Fruit fly (Drosophila melanogaster) whole organism, wandering third instar larva: ENCODE results near the gene Taf3.
A peak's percentile ranks its signal among the peaks of the same experiment; 100 is the strongest.

Experiments used
- Abd-B ChIP-seq: fragments of >200 bp; optimal IDR thresholded peaks from 2 replicates; lab custom pipeline; 2017; ENCODE audit warnings: missing biosample characterization, missing genetic modification characterization
- CG32264 ChIP-seq: fragments of 200-800 bp; sonication (Bioruptor generic); optimal IDR thresholded peaks from 2 replicates; lab custom pipeline; 2016; ENCODE audit warnings: missing biosample characterization, missing genetic modification characterization
- CG9705 ChIP-seq: fragments of 200-800 bp; sonication (Bioruptor generic); optimal IDR thresholded peaks from 2 replicates; lab custom pipeline; 2018; ENCODE audit warnings: missing biosample characterization, mild to moderate bottlenecking, missing genetic modification characterization
- CrebA ChIP-seq: fragments of 200-800 bp; sonication (Bioruptor generic); optimal IDR thresholded peaks from 2 replicates; lab custom pipeline; 2016; ENCODE audit warnings: missing biosample characterization, mild to moderate bottlenecking, missing genetic modification characterization, borderline replicate concordance
- Dfd ChIP-seq: fragments of >200 bp; optimal IDR thresholded peaks from 2 replicates; lab custom pipeline; 2017; ENCODE audit warnings: missing biosample characterization, missing genetic modification characterization
- Dif ChIP-seq: fragments of 200-275, 200-300 bp; sonication (Bioruptor generic); optimal IDR thresholded peaks from 2 replicates; lab custom pipeline; 2018; ENCODE audit warnings: missing biosample characterization, missing genetic modification characterization; ENCODE audit not compliant: partially characterized antibody
- GATAd ChIP-seq: sonication (Bioruptor generic); optimal IDR thresholded peaks from 2 replicates; lab custom pipeline; 2016; ENCODE audit warnings: missing biosample characterization, missing genetic modification characterization
- HLH106 ChIP-seq: fragments of 200-800 bp; optimal IDR thresholded peaks from 3 replicates; lab custom pipeline; 2019; ENCODE audit warnings: missing biosample characterization, mild to moderate bottlenecking, missing genetic modification characterization, moderate library complexity
- Hnf4 ChIP-seq: fragments of 200-800 bp; sonication (Bioruptor generic); optimal IDR thresholded peaks from 2 replicates; lab custom pipeline; 2016; ENCODE audit warnings: missing biosample characterization, mild to moderate bottlenecking, missing genetic modification characterization
- Hr78 ChIP-seq: fragments of >200 bp; optimal IDR thresholded peaks from 2 replicates; lab custom pipeline; 2017; ENCODE audit warnings: missing biosample characterization, missing genetic modification characterization
- Hr83 ChIP-seq: fragments of 200-300 bp; sonication (Bioruptor generic); optimal IDR thresholded peaks from 2 replicates; lab custom pipeline; 2016; ENCODE audit warnings: missing biosample characterization, mild to moderate bottlenecking, missing genetic modification characterization, moderate library complexity; ENCODE audit not compliant: poor library complexity, severe bottlenecking
- Jra ChIP-seq: sonication (Bioruptor generic); optimal IDR thresholded peaks from 2 replicates; lab custom pipeline; 2016; ENCODE audit warnings: missing biosample characterization, missing genetic modification characterization
- Mio ChIP-seq: sonication (Bioruptor generic); optimal IDR thresholded peaks from 2 replicates; lab custom pipeline; 2016; ENCODE audit warnings: missing biosample characterization, missing genetic modification characterization
- Myc ChIP-seq: fragments of >200 bp; optimal IDR thresholded peaks from 2 replicates; lab custom pipeline; 2017
- N ChIP-seq: fragments of >200 bp; optimal IDR thresholded peaks from 2 replicates; lab custom pipeline; 2018; ENCODE audit warnings: missing biosample characterization, missing external identifiers, missing genetic modification characterization
- OdsH ChIP-seq: fragments of 200-800 bp; sonication (Bioruptor generic); optimal IDR thresholded peaks from 2 replicates; lab custom pipeline; 2016; ENCODE audit warnings: missing biosample characterization, mild to moderate bottlenecking, missing genetic modification characterization
- Rel ChIP-seq, 2 experiments: fragments of 200-800 bp; sonication (Bioruptor generic) in 1 of 2; optimal IDR thresholded peaks; 2 replicates in 1 of 2; 3 replicates in 1 of 2; lab custom pipeline; 2016 to 2019; ENCODE audit warnings: mild to moderate bottlenecking in 2 of 2, missing biosample characterization in 2 of 2, missing genetic modification characterization in 2 of 2, moderate library complexity in 1 of 2
- Vsx2 ChIP-seq: fragments of 200-300, 225-300 bp; sonication (Bioruptor generic); optimal IDR thresholded peaks from 2 replicates; lab custom pipeline; 2018; ENCODE audit warnings: missing biosample characterization, missing genetic modification characterization; ENCODE audit not compliant: partially characterized antibody
- br ChIP-seq: fragments of 200-800 bp; sonication (Bioruptor generic); optimal IDR thresholded peaks from 2 replicates; lab custom pipeline; 2016; ENCODE audit warnings: missing biosample characterization, missing genetic modification characterization
- brk ChIP-seq: fragments of 200-800 bp; sonication (Bioruptor generic); optimal IDR thresholded peaks from 2 replicates; lab custom pipeline; 2016; ENCODE audit warnings: missing biosample characterization, mild to moderate bottlenecking, missing genetic modification characterization
- dmrt93B ChIP-seq: fragments of 200-800 bp; sonication (Bioruptor generic); optimal IDR thresholded peaks from 2 replicates; lab custom pipeline; 2018; ENCODE audit warnings: missing biosample characterization, mild to moderate bottlenecking, missing genetic modification characterization
- dsf ChIP-seq: sonication (Bioruptor generic); optimal IDR thresholded peaks from 2 replicates; lab custom pipeline; 2016; ENCODE audit warnings: missing biosample characterization, missing genetic modification characterization, borderline replicate concordance
- ey ChIP-seq: fragments of 200-800 bp; sonication (Bioruptor generic); optimal IDR thresholded peaks from 2 replicates; lab custom pipeline; 2016; ENCODE audit warnings: missing biosample characterization, missing genetic modification characterization
- foxo ChIP-seq, 2 experiments: fragments of 200-800 bp; sonication (Bioruptor generic); optimal IDR thresholded peaks; 2 replicates in 1 of 2; 3 replicates in 1 of 2; lab custom pipeline; 2016 to 2017; ENCODE audit warnings: missing biosample characterization in 2 of 2, missing genetic modification characterization in 2 of 2
- fru ChIP-seq: fragments of 200-800 bp; sonication (Bioruptor generic); optimal IDR thresholded peaks from 3 replicates; lab custom pipeline; 2016; ENCODE audit warnings: missing biosample characterization, mild to moderate bottlenecking, missing genetic modification characterization
- jim ChIP-seq: fragments of 175-275, 200-325 bp; sonication (Bioruptor generic); optimal IDR thresholded peaks from 2 replicates; lab custom pipeline; 2016; ENCODE audit warnings: missing biosample characterization, mild to moderate bottlenecking, missing genetic modification characterization
- lola ChIP-seq: fragments of >200 bp; optimal IDR thresholded peaks from 2 replicates; lab custom pipeline; 2017; ENCODE audit warnings: missing biosample characterization, missing genetic modification characterization
- sage ChIP-seq: fragments of 200-800 bp; sonication (Bioruptor generic); optimal IDR thresholded peaks from 2 replicates; lab custom pipeline; 2016; ENCODE audit warnings: missing biosample characterization, mild to moderate bottlenecking, missing genetic modification characterization
- sv ChIP-seq: fragments of 200-800 bp; sonication (Bioruptor generic); optimal IDR thresholded peaks from 3 replicates; lab custom pipeline; 2016; ENCODE audit warnings: missing biosample characterization, missing genetic modification characterization
- tai ChIP-seq: sonication (Bioruptor generic); optimal IDR thresholded peaks from 2 replicates; lab custom pipeline; 2016; ENCODE audit warnings: missing biosample characterization, missing genetic modification characterization
- usp ChIP-seq: fragments of >200 bp; optimal IDR thresholded peaks from 2 replicates; lab custom pipeline; 2017; ENCODE audit warnings: missing biosample characterization, missing genetic modification characterization

Gene Taf3

dm6 chr4:423338-423737 is 43.3 kb downstream of the Taf3 start:
- TF ChIP-seq HLH106 (no peak), Mio (no peak), brk (GFP tag; lab: Kevin White, UChicago) (no peak), dmrt93B (GFP tag; lab: Kevin White, UChicago) (no peak), CG32264 (no peak), CG9705 (GFP tag; lab: Kevin White, UChicago) (no peak), CrebA (no peak), br (GFP tag; lab: Kevin White, UChicago) (no peak), Hr78 (no peak), N (GFP tag; lab: Kevin White, UChicago) (no peak), Hnf4 (GFP tag; lab: Kevin White, UChicago) (no peak), fru (GFP tag; lab: Kevin White, UChicago) (no peak), Dfd (GFP tag; lab: Kevin White, UChicago) (no peak), OdsH (GFP tag; lab: Kevin White, UChicago) (no peak), Myc (no peak), foxo (GFP tag; optimal IDR thresholded peaks at IDR 0.05; lab: Kevin White, UChicago) (no peak)

- TF ChIP-seq sv (GFP tag; lab: Kevin White, UChicago) (no peak), jim (GFP tag; lab: Kevin White, UChicago) (no peak), Dif (GFP tag; lab: Kevin White, UChicago) (no peak), brk (GFP tag; lab: Kevin White, UChicago) (no peak), ey (GFP tag; lab: Kevin White, UChicago) (no peak), Hr83 (no peak), N (GFP tag; lab: Kevin White, UChicago) (no peak), Myc (no peak), dsf (GFP tag; lab: Kevin White, UChicago) (no peak), Mio (no peak), HLH106 (no peak), sage (no peak), foxo (GFP tag; optimal IDR thresholded peaks at IDR 0.05; lab: Kevin White, UChicago) (no peak), CrebA (no peak), Rel (GFP tag; optimal IDR thresholded peaks at IDR 0.05; lab: Kevin White, UChicago) (no peak), Rel (tag; optimal IDR thresholded peaks at IDR 0.05; lab: Kevin White, UChicago) (no peak)
- TF ChIP-seq, all 38 proteins: peak for 0
These were observed 44.9 kb downstream of the Taf3 start for dm6 chr4:421772-422171.

dm6 chr4:421025-421424 is 45.6 kb downstream of the Taf3 start:
- TF ChIP-seq Dfd (GFP tag; lab: Kevin White, UChicago) (peak; percentile 52), GATAd (GFP tag; lab: Kevin White, UChicago) (no peak)

- no peak for TF ChIP-seq CrebA
- TF ChIP-seq dmrt93B (GFP tag; lab: Kevin White, UChicago) = no peak
- no peak for TF ChIP-seq sage
- TF ChIP-seq GATAd (GFP tag; lab: Kevin White, UChicago) = no peak
- TF ChIP-seq OdsH (GFP tag; lab: Kevin White, UChicago) = no peak
- no peak for TF ChIP-seq usp (GFP tag; lab: Kevin White, UChicago)
- no peak for TF ChIP-seq Hnf4 (GFP tag; lab: Kevin White, UChicago)
- no peak for TF ChIP-seq Vsx2 (GFP tag; lab: Kevin White, UChicago)
- no peak for TF ChIP-seq br (GFP tag; lab: Kevin White, UChicago)
- no peak for TF ChIP-seq Abd-B (GFP tag; lab: Kevin White, UChicago)
- TF ChIP-seq Myc = no peak
- TF ChIP-seq sv (GFP tag; lab: Kevin White, UChicago) = no peak
- no peak for TF ChIP-seq jim (GFP tag; lab: Kevin White, UChicago)
- no peak for TF ChIP-seq Jra
- no peak for TF ChIP-seq dsf (GFP tag; lab: Kevin White, UChicago)
- TF ChIP-seq lola (GFP tag; lab: Kevin White, UChicago) = no peak
- no peak for TF ChIP-seq N (GFP tag; lab: Kevin White, UChicago)
- no peak for TF ChIP-seq Hr83
- TF ChIP-seq Mio = no peak
- TF ChIP-seq, all 38 proteins: peak for 0
These were observed 47.9 kb downstream of the Taf3 start for dm6 chr4:418701-419100.

- TF ChIP-seq tai (GFP tag; lab: Kevin White, UChicago) (peak; percentile 17), Vsx2 (GFP tag; lab: Kevin White, UChicago) (no peak), fru (GFP tag; lab: Kevin White, UChicago) (peak; percentile 17)
These were observed 50.3 kb downstream of the Taf3 start for dm6 chr4:416288-416687.
